Fruit fly (Drosophila melanogaster): Measurements from ENCODE around the gene moody.
A peak's percentile ranks its signal among the peaks of the same experiment; 100 is the strongest.

- TF ChIP-seq ovo (GFP tag; optimal IDR thresholded peaks at IDR 0.05) (peak; percentile 94), Clk (GFP tag; optimal IDR thresholded peaks at IDR 0.05) (peak; percentile 94), CG7045 (GFP tag; optimal IDR thresholded peaks at IDR 0.05) (peak; percentile 93), Crg-1 (GFP tag; optimal IDR thresholded peaks at IDR 0.05) (peak; percentile 98), kay (GFP tag; ENCODE audit: borderline replicate concordance) (no peak), cic (GFP tag; optimal IDR thresholded peaks at IDR 0.05) (peak; percentile 92), cnc (optimal IDR thresholded peaks at IDR 0.05) (no peak), CG7101 (tag; optimal IDR thresholded peaks at IDR 0.05) (peak; percentile 98), CG12768 (GFP tag; optimal IDR thresholded peaks at IDR 0.05) (peak; percentile 97)
These were observed at the start of gene moody for dm6 chrX:2050070-2050899.
